Worm (Caenorhabditis elegans) whole organism, mixed stage, embryonic: ENCODE data around the gene rab-6.1.

ENCODE experiments used
- M03D4.4 ChIP-seq: sonication (generic microtip); optimal IDR thresholded peaks from 2 replicates; lab custom pipeline; 2017; ENCODE audit warnings: mild to moderate bottlenecking, missing genetic modification characterization, missing compliant biosample characterization
- bed-3 ChIP-seq: fragments of 200-800 bp; sonication (Bioruptor generic); optimal IDR thresholded peaks from 3 replicates; lab custom pipeline; 2018; ENCODE audit warnings: mild to moderate bottlenecking, missing genetic modification characterization, moderate library complexity, missing compliant biosample characterization
- blmp-1 ChIP-seq: fragments of 150-350 bp; optimal IDR thresholded peaks from 2 replicates; lab custom pipeline; 2014; ENCODE audit warnings: missing biosample characterization, missing genetic modification characterization
- ceh-39 ChIP-seq: fragments of 150-350 bp; optimal IDR thresholded peaks from 2 replicates; lab custom pipeline; 2014; ENCODE audit warnings: missing biosample characterization, missing genetic modification characterization
- ceh-83 ChIP-seq: fragments of 200-800 bp; sonication (Bioruptor generic); optimal IDR thresholded peaks from 2 replicates; lab custom pipeline; 2018; ENCODE audit warnings: mild to moderate bottlenecking, missing genetic modification characterization, missing compliant biosample characterization
- ces-1 ChIP-seq: fragments of 150-350 bp; optimal IDR thresholded peaks from 2 replicates; lab custom pipeline; 2014; ENCODE audit warnings: missing biosample characterization, missing genetic modification reagents, missing genetic modification characterization
- cnd-1 ChIP-seq: fragments of 200-800 bp; sonication (Bioruptor generic); optimal IDR thresholded peaks from 2 replicates; lab custom pipeline; 2018; ENCODE audit warnings: mild to moderate bottlenecking, missing genetic modification characterization, missing compliant biosample characterization
- drap-1 ChIP-seq: fragments of 200-800 bp; sonication (Bioruptor generic); optimal IDR thresholded peaks from 3 replicates; lab custom pipeline; 2018; ENCODE audit warnings: mild to moderate bottlenecking, missing genetic modification characterization, missing compliant biosample characterization
- elt-1 ChIP-seq: sonication (generic microtip); optimal IDR thresholded peaks from 2 replicates; lab custom pipeline; 2017; ENCODE audit warnings: missing genetic modification characterization, mild to moderate bottlenecking, missing compliant biosample characterization, antibody characterized with exemption, moderate library complexity, borderline replicate concordance; ENCODE audit not compliant: insufficient read depth
- elt-3 ChIP-seq: fragments of 150-350 bp; optimal IDR thresholded peaks from 2 replicates; lab custom pipeline; 2014; ENCODE audit warnings: missing biosample characterization, missing genetic modification characterization
- flh-1 ChIP-seq: fragments of 200-800 bp; sonication (Bioruptor generic); optimal IDR thresholded peaks from 2 replicates; lab custom pipeline; 2018; ENCODE audit warnings: mild to moderate bottlenecking, missing genetic modification characterization, moderate library complexity, missing compliant biosample characterization
- ham-2 ChIP-seq: fragments of 200-800 bp; sonication (Bioruptor generic); optimal IDR thresholded peaks from 2 replicates; lab custom pipeline; 2018; ENCODE audit warnings: mild to moderate bottlenecking, missing genetic modification characterization, missing compliant biosample characterization
- lin-13 ChIP-seq: fragments of 150-350 bp; optimal IDR thresholded peaks from 2 replicates; lab custom pipeline; 2014; ENCODE audit warnings: missing biosample characterization, missing genetic modification characterization
- lin-32 ChIP-seq: fragments of 200-800 bp; sonication (Bioruptor generic); optimal IDR thresholded peaks from 2 replicates; lab custom pipeline; 2018; ENCODE audit warnings: mild to moderate bottlenecking, missing genetic modification characterization, missing compliant biosample characterization
- lsy-2 ChIP-seq: fragments of 150-350 bp; optimal IDR thresholded peaks from 2 replicates; lab custom pipeline; 2014; ENCODE audit warnings: missing biosample characterization, missing genetic modification characterization
- mls-2 ChIP-seq: sonication (generic microtip); optimal IDR thresholded peaks from 2 replicates; lab custom pipeline; 2016; ENCODE audit warnings: mild to moderate bottlenecking, missing genetic modification characterization, moderate library complexity, missing compliant biosample characterization
- nhr-2 ChIP-seq: fragments of 150-350 bp; optimal IDR thresholded peaks from 2 replicates; lab custom pipeline; 2014; ENCODE audit warnings: missing biosample characterization, missing genetic modification characterization
- nhr-237 ChIP-seq: fragments of 150-350 bp; optimal IDR thresholded peaks from 2 replicates; lab custom pipeline; 2014; ENCODE audit warnings: missing biosample characterization, missing genetic modification characterization
- nhr-28 ChIP-seq: fragments of 150-350 bp; optimal IDR thresholded peaks from 2 replicates; lab custom pipeline; 2014; ENCODE audit warnings: missing biosample characterization, missing genetic modification characterization
- nhr-76 ChIP-seq: sonication (generic microtip); optimal IDR thresholded peaks from 2 replicates; lab custom pipeline; 2017; ENCODE audit warnings: missing biosample characterization, missing genetic modification characterization
- pha-4 ChIP-seq: fragments of 150-350 bp; optimal IDR thresholded peaks from 2 replicates; lab custom pipeline; 2018; ENCODE audit warnings: missing biosample characterization, missing genetic modification reagents, missing genetic modification characterization
- sem-2 ChIP-seq: fragments of 200-800 bp; sonication (Bioruptor generic); optimal IDR thresholded peaks from 2 replicates; lab custom pipeline; 2018; ENCODE audit warnings: mild to moderate bottlenecking, missing genetic modification characterization, missing compliant biosample characterization
- sptf-1 ChIP-seq: sonication (generic microtip); optimal IDR thresholded peaks from 2 replicates; lab custom pipeline; 2017; ENCODE audit warnings: mild to moderate bottlenecking, missing genetic modification characterization, moderate library complexity, missing compliant biosample characterization
- tbx-8 ChIP-seq: fragments of 200-800 bp; sonication (Bioruptor generic); optimal IDR thresholded peaks from 2 replicates; lab custom pipeline; 2018; ENCODE audit warnings: mild to moderate bottlenecking, missing genetic modification characterization, moderate library complexity, missing compliant biosample characterization
- unc-120 ChIP-seq: sonication (generic microtip); optimal IDR thresholded peaks from 2 replicates; lab custom pipeline; 2017; ENCODE audit warnings: missing genetic modification characterization, missing compliant biosample characterization; ENCODE audit not compliant: poor library complexity, severe bottlenecking
- unc-39 ChIP-seq: fragments of 150-350 bp; optimal IDR thresholded peaks from 2 replicates; lab custom pipeline; 2014; ENCODE audit warnings: missing biosample characterization, missing genetic modification characterization
- unc-62 ChIP-seq: fragments of 150-350 bp; optimal IDR thresholded peaks from 2 replicates; lab custom pipeline; 2014; ENCODE audit warnings: missing biosample characterization, missing genetic modification reagents, missing genetic modification characterization
- zip-8 ChIP-seq: fragments of 150-350 bp; optimal IDR thresholded peaks from 2 replicates; lab custom pipeline; 2014; ENCODE audit warnings: missing biosample characterization, missing genetic modification characterization
- ztf-11 ChIP-seq: fragments of 150-350 bp; optimal IDR thresholded peaks from 2 replicates; lab custom pipeline; 2014; ENCODE audit warnings: missing biosample characterization, missing genetic modification characterization

The rab-6.1 gene

ce11 chrIII:8984412-8984811 lies 21.3 kb downstream of the rab-6.1 start:
- TF ChIP-seq cnd-1 (tag; lab: Kevin White, UChicago) (no peak), ceh-83 (no peak), bed-3 (no peak), ham-2 (GFP tag; lab: Kevin White, UChicago) (no peak), mls-2 (tag; lab: Kevin White, UChicago) (no peak), tbx-8 (GFP tag; lab: Kevin White, UChicago) (no peak), elt-1 (tag; lab: Kevin White, UChicago) (no peak), nhr-28 (tag; lab: Kevin White, UChicago) (no peak), lin-32 (GFP tag; lab: Kevin White, UChicago) (no peak), ztf-11 (tag; lab: Kevin White, UChicago) (no peak), unc-39 (tag; lab: Kevin White, UChicago) (no peak), nhr-76 (tag; lab: Kevin White, UChicago) (no peak), drap-1 (GFP tag; lab: Kevin White, UChicago) (no peak), nhr-2 (no peak), zip-8 (no peak), sptf-1 (tag; lab: Kevin White, UChicago) (no peak), ceh-39 (no peak), elt-3 (tag; lab: Kevin White, UChicago) (no peak)
- TF ChIP-seq, all 35 proteins: peak for 0

DNA sequence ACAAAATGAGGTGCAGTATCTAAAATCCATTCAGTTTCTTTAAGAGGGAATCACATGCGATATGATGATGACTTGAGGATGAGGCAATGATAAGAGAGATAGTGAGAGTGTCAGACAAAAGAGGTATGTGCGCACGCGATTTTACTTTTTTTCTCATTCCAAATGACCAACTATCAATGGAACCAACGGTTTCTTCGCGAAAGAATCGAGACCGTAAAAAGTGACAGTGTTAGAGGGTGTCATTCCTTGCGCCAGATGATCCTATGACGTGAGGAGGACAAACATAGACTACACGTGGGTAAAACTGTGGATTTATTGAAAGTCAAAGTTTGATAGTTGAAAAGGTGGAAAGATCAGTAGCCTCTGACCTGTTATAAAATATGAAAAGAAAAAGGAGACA lies 21.9 kb downstream of the rab-6.1 start:
- no peak for TF ChIP-seq zip-8
- TF ChIP-seq pha-4 (tag; lab: Kevin White, UChicago), result no peak
- TF ChIP-seq mls-2 (tag; lab: Kevin White, UChicago), result no peak

DNA sequence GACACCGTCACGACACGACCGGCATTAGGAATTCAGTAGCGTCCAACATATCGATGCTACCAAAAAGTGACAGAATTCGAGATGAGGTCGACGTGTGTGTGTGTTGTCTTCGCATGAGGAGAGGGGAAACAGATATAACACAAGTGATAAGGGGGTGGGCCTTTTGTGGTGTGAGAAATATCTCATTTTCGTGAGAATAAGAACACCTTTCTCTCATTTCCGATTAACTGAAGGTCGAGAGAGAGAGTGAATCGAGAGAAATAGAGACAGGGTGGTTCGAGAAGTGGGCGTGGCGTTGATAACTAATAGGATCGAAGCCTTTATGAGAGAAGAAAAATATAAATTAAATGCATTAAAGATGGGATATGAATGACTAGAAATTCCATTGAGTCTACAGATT lies 22.6 kb downstream of the rab-6.1 start:
- TF ChIP-seq elt-1 (tag; lab: Kevin White, UChicago), result no peak
- TF ChIP-seq cnd-1 (tag; lab: Kevin White, UChicago), result no peak
- TF ChIP-seq mls-2 (tag; lab: Kevin White, UChicago), result no peak
- TF ChIP-seq flh-1 (GFP tag; lab: Kevin White, UChicago), result no peak
- no peak for TF ChIP-seq pha-4 (tag; lab: Kevin White, UChicago)
- no peak for TF ChIP-seq ceh-83
- no peak for TF ChIP-seq nhr-28 (tag; lab: Kevin White, UChicago)
- TF ChIP-seq M03D4.4 (tag; lab: Kevin White, UChicago), result no peak
- no peak for TF ChIP-seq nhr-237 (tag; lab: Kevin White, UChicago)
- no peak for TF ChIP-seq sem-2 (GFP tag; lab: Kevin White, UChicago)
- TF ChIP-seq bed-3, result no peak
- TF ChIP-seq lin-13, result no peak
- TF ChIP-seq sptf-1 (tag; lab: Kevin White, UChicago), result no peak
- no peak for TF ChIP-seq drap-1 (GFP tag; lab: Kevin White, UChicago)
- TF ChIP-seq unc-120 (tag; lab: Kevin White, UChicago), result no peak
- TF ChIP-seq lin-32 (GFP tag; lab: Kevin White, UChicago), result no peak
- no peak for TF ChIP-seq ces-1 (GFP tag; lab: Kevin White, UChicago)
- no peak for TF ChIP-seq tbx-8 (GFP tag; lab: Kevin White, UChicago)
- no peak for TF ChIP-seq ztf-11 (tag; lab: Kevin White, UChicago)

ce11 chrIII:8981847-8982479 lies 23.8 kb downstream of the rab-6.1 start, which contains the start of gene pde-2:
TSS of gene pde-2 (minus strand) at chrIII:8981897.
- TF ChIP-seq unc-62 (no peak), ham-2 (GFP tag; lab: Kevin White, UChicago) (no peak), pha-4 (tag; lab: Kevin White, UChicago) (no peak), sptf-1 (tag; lab: Kevin White, UChicago) (no peak), elt-3 (tag; lab: Kevin White, UChicago) (no peak), cnd-1 (tag; lab: Kevin White, UChicago) (no peak), ces-1 (GFP tag; lab: Kevin White, UChicago) (peak; percentile 97), drap-1 (GFP tag; lab: Kevin White, UChicago) (no peak), lin-13 (no peak), sem-2 (GFP tag; lab: Kevin White, UChicago) (no peak), blmp-1 (no peak), elt-1 (tag; lab: Kevin White, UChicago) (no peak), ceh-39 (no peak), unc-120 (tag; lab: Kevin White, UChicago) (no peak), lsy-2 (tag; lab: Kevin White, UChicago) (peak; percentile 29), zip-8 (no peak)
